Worm (Caenorhabditis elegans): ENCODE results near the gene bath-23.

ce11 chrII:3416528-3416927 lies 45.4 kb downstream of the bath-23 start, which contains the start of gene nep-6:
- no peak for TF ChIP-seq unc-86 (tag; optimal IDR thresholded peaks at IDR 0.05)
- no peak for TF ChIP-seq tbx-2 (tag; optimal IDR thresholded peaks at IDR 0.05)
- TF ChIP-seq ets-4 (tag; optimal IDR thresholded peaks at IDR 0.05): no peak
- TF ChIP-seq ref-2 (tag; optimal IDR thresholded peaks at IDR 0.05): no peak
- no peak for TF ChIP-seq pat-9 (tag; optimal IDR thresholded peaks at IDR 0.05)
- TF ChIP-seq rnt-1 (tag; optimal IDR thresholded peaks at IDR 0.05): no peak
